Fruit fly (Drosophila melanogaster) whole organism: ENCODE results near the gene CG9498.

Experiments used
- CG8478 ChIP-seq: fragments of >200 bp; optimal IDR thresholded peaks from 2 replicates; lab custom pipeline; 2018; ENCODE audit warnings: inconsistent platforms
- Dll ChIP-seq: fragments of >200 bp; optimal IDR thresholded peaks from 2 replicates; lab custom pipeline; 2017

DNA sequence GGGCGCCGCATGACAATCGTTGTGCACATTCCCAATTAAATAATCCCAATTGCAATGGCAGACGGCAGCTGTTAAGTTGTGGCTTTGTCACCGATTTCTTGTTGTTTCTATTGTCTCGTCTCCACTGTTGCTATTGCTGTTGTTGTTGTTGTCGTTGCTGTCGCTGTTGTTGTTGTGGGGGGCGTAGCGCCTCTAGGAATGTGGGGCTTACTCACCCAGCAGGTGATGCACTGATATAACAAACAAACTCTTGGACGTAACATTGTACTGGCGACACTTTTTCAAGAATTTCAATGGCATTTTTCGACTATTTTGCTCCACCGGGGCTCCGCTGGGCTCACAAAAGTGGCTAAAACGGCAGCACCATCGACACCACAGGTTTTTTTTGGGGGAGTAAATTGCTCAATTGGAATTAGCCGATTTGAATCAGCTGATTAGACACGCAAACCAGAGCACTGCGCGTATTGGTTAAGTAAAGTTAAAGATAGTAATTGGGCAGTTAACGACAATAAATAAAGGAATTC lies 12.9 kb downstream of the CG9498 start:
- TF ChIP-seq CG8478 (lab: Kevin White, UChicago) (no peak), Dll (no peak)
